Fruit fly (Drosophila melanogaster): ENCODE measurements around the gene CG1677.

The CG1677 gene

DNA sequence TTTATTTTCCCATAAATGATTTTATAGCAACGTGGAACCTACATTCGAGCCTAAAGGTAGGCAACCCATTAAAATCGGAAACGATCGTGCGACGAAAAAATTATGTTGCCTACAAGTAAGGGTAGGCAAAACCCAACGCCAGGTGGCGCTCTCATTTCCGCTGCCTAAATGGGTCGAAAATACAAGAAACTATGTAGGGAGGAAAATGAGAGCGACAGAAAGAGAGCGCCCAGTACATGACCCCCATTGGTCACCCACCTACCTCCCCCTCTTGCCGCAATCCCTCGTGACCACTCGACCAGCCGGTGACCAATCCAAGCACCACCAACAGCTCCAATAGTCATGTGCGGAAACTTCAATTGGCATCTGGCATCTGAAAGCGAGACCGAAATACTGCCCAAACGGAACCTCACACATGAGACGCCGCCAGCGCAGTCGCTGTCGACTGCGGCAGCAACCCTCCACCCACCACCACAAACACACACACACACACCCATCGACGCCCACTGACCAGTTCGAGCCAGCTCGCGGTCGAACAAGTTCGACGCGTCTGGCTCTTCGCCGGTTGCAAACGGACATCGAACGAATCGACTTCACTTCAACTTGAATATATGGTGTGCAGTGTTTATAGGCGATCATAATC is 163.5 kb downstream of the CG1677 start (continued):
- TF ChIP-seq CG10366 (GFP tag; IDR thresholded peaks at IDR 0.05) (peak; percentile 72), CG2889 (GFP tag; IDR thresholded peaks at IDR 0.05) (no peak), btn (GFP tag; optimal IDR thresholded peaks at IDR 0.05) (peak; percentile 69), Dbx (GFP tag; IDR thresholded peaks at IDR 0.05) (peak; percentile 78), sug (tag; optimal IDR thresholded peaks at IDR 0.05) (no peak), sc (optimal IDR thresholded peaks at IDR 0.05) (no peak), sc (GFP tag; optimal IDR thresholded peaks at IDR 0.05) (peak; percentile 78), CG15269 (tag; optimal IDR thresholded peaks at IDR 0.05) (peak; percentile 73), fd3F (GFP tag; optimal IDR thresholded peaks at IDR 0.05) (peak; percentile 61), sisA (GFP tag; IDR thresholded peaks at IDR 0.05) (peak; percentile 35; the same call in 1 of the 2 replicates), CrebB (tag; optimal IDR thresholded peaks at IDR 0.05) (peak; percentile 47), MBD-R2 (GFP tag; IDR thresholded peaks at IDR 0.05) (peak; percentile 15; the same call in 1 of the 2 replicates), Rx (GFP tag; IDR thresholded peaks at IDR 0.05) (peak; percentile 83; the same call in 1 of the 2 replicates), E2f1 (GFP tag; IDR thresholded peaks at IDR 0.05) (peak; percentile 75), pb (GFP tag; optimal IDR thresholded peaks at IDR 0.05) (peak; percentile 84), CG12659 (GFP tag; optimal IDR thresholded peaks at IDR 0.05) (peak; percentile 71), CG10274 (GFP tag; optimal IDR thresholded peaks at IDR 0.05) (peak; percentile 84), bab2 (GFP tag; optimal IDR thresholded peaks at IDR 0.05) (peak; percentile 67), CG2202 (tag; optimal IDR thresholded peaks at IDR 0.05) (peak; percentile 83), NK7.1 (GFP tag; optimal IDR thresholded peaks at IDR 0.05) (peak; percentile 60), Poxn (GFP tag; IDR thresholded peaks at IDR 0.05) (no peak), CG6854 (GFP tag; optimal IDR thresholded peaks at IDR 0.05) (peak; percentile 61), sd (tag; optimal IDR thresholded peaks at IDR 0.05) (no peak), tin (GFP tag; optimal IDR thresholded peaks at IDR 0.05) (peak; percentile 81), tio (GFP tag; optimal IDR thresholded peaks at IDR 0.05) (peak; percentile 69), PHDP (tag; optimal IDR thresholded peaks at IDR 0.05) (peak; percentile 83), pita (GFP tag; optimal IDR thresholded peaks at IDR 0.05) (peak; percentile 43), CHES-1-like (GFP tag; optimal IDR thresholded peaks at IDR 0.05) (peak; percentile 62), zfh2 (GFP tag; optimal IDR thresholded peaks at IDR 0.05) (peak; percentile 63), CG1233 (GFP tag; optimal IDR thresholded peaks at IDR 0.05) (peak; percentile 89), Max (GFP tag; optimal IDR thresholded peaks at IDR 0.05) (peak; percentile 32), Sox100B (GFP tag; optimal IDR thresholded peaks at IDR 0.05) (peak; percentile 63), sna (GFP tag; IDR thresholded peaks at IDR 0.05; ENCODE audit: partially characterized antibody) (no peak), ssp (GFP tag; IDR thresholded peaks at IDR 0.05) (0 out of 2 replicates have a peak, but pooled peaks have one; percentile 28), CG4707 (GFP tag; optimal IDR thresholded peaks at IDR 0.05) (peak; percentile 85), Blimp-1 (GFP tag; optimal IDR thresholded peaks at IDR 0.05) (peak; percentile 66), scrt (GFP tag; optimal IDR thresholded peaks at IDR 0.05) (peak; percentile 68), en (GFP tag; optimal IDR thresholded peaks at IDR 0.05) (peak; percentile 51), Hand (GFP tag; optimal IDR thresholded peaks at IDR 0.05) (no peak), CG11398 (GFP tag; optimal IDR thresholded peaks at IDR 0.05) (peak; percentile 72), Dll (GFP tag; IDR thresholded peaks at IDR 0.05; ENCODE audit: partially characterized antibody) (no peak), ash1 (GFP tag; optimal IDR thresholded peaks at IDR 0.05) (peak; percentile 75), CG33557 (GFP tag; optimal IDR thresholded peaks at IDR 0.05) (peak; percentile 87), Dek (tag; optimal IDR thresholded peaks at IDR 0.05) (peak; percentile 45), Atf3 (GFP tag; optimal IDR thresholded peaks at IDR 0.05) (peak; percentile 45), E2f2 (GFP tag; IDR thresholded peaks at IDR 0.05) (peak; percentile 31; the same call in 1 of the 2 replicates), CG8944 (GFP tag; optimal IDR thresholded peaks at IDR 0.05) (peak; percentile 71), Asciz (GFP tag; optimal IDR thresholded peaks at IDR 0.05) (peak; percentile 43), CG17361 (GFP tag; IDR thresholded peaks at IDR 0.05) (peak; percentile 74), Scr (GFP tag; IDR thresholded peaks at IDR 0.05; ENCODE audit: partially characterized antibody) (no peak)

All from whole organism, embryonic.